Worm (Caenorhabditis elegans): ENCODE data around the gene F10D7.11.

F10D7.11 gene

DNA sequence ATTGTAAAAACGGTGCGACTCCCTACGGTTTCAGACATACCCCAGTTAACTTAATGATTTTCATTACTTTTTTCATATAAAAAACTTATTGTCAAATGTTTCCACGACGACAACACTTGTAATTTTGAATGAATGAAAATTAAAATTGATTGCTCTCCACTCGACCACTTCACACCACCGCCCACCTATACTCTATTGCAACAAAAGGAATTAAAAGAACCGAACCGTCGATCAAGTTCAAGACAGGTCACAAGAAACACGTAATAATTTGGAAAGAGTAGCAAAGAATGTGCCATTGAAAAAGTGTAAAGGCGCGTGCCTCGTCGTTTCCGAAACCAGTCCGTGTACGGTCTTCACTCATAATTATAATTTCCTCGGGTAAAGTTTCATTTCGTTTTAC is at the start of gene F10D7.11:
TSS of gene F10D7.11 (plus strand) at position 301 of the 400 bp plus-strand sequence.
- TF ChIP-seq ceh-28 (tag; optimal IDR thresholded peaks at IDR 0.05) (no peak), D1046.2 (GFP tag; IDR thresholded peaks at IDR 0.05) (no peak), hif-1 (tag; optimal IDR thresholded peaks at IDR 0.05) (no peak), set-16 (GFP tag; IDR thresholded peaks at IDR 0.05) (no peak), ces-1 (GFP tag; optimal IDR thresholded peaks at IDR 0.05) (no peak), nhr-102 (tag; optimal IDR thresholded peaks at IDR 0.05) (no peak), duxl-1 (tag; optimal IDR thresholded peaks at IDR 0.05; ENCODE audit: poor library complexity) (no peak), daf-16 (GFP tag; optimal IDR thresholded peaks at IDR 0.05) (no peak), daf-16 (tag; optimal IDR thresholded peaks at IDR 0.05) (no peak), lir-3 (tag; optimal IDR thresholded peaks at IDR 0.05) (no peak)

DNA sequence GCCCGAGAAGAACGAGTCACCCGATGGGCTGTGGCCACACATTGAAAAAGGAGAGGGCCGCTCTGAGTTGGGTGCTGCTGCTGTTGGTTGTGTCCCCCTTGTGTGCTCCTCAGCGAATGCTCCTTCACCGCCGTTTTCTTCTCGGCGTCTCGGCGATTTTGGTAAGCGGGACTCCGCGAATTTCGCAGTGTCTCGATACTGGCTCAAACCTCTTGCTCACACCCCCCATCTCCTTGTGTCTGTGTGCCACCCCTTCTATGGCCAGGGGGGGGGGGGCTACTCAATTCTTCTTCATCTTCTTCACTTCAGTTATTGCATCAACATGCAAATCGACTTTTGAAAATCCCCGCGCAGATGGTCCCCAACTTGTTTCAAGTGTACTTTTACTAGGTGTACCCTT is 47.7 kb upstream of the F10D7.11 start:
- TF ChIP-seq mep-1 (tag; optimal IDR thresholded peaks at IDR 0.05) (peak; percentile 16), F44E2.7 (GFP tag; IDR thresholded peaks at IDR 0.05) (no peak), hmg-1.1 (GFP tag; IDR thresholded peaks at IDR 0.05) (peak; percentile 80), dpl-1 (GFP tag; optimal IDR thresholded peaks at IDR 0.05) (no peak), rbr-2 (tag; optimal IDR thresholded peaks at IDR 0.05) (peak; percentile 55), F49E8.2 (tag; optimal IDR thresholded peaks at IDR 0.05; ENCODE audit: borderline replicate concordance) (no peak), ceh-28 (tag; optimal IDR thresholded peaks at IDR 0.05) (no peak), ctbp-1 (GFP tag; IDR thresholded peaks at IDR 0.05) (peak; percentile 71), Y5F2A.4 (GFP tag; optimal IDR thresholded peaks at IDR 0.05) (peak; percentile 1), tra-1 (GFP tag; IDR thresholded peaks at IDR 0.05) (0 out of 2 replicates have a peak, but pooled peaks have one; percentile 15), unc-62 (GFP tag; optimal IDR thresholded peaks at IDR 0.05 in 1 of 2) (peak in 1 of 2 experiments; percentile 60), unc-62 (tag; optimal IDR thresholded peaks at IDR 0.05) (no peak), madf-9 (GFP tag; conservative IDR thresholded peaks at IDR 0.05) (no peak), fos-1 (tag; optimal IDR thresholded peaks at IDR 0.05) (no peak), aha-1 (tag) (peak; percentile 92), nhr-102 (tag; optimal IDR thresholded peaks at IDR 0.05) (no peak), nhr-11 (tag; optimal IDR thresholded peaks at IDR 0.05) (peak; percentile 8), mxl-3 (GFP tag; optimal IDR thresholded peaks at IDR 0.05) (peak; percentile 21), spr-1 (tag; optimal IDR thresholded peaks at IDR 0.05) (no peak), dmd-9 (GFP tag; IDR thresholded peaks at IDR 0.05) (no peak), F37D6.2 (tag; optimal IDR thresholded peaks at IDR 0.05) (peak; percentile 36), lim-7 (GFP tag; IDR thresholded peaks at IDR 0.05) (0 out of 2 replicates have a peak, but pooled peaks have one; percentile 22), hlh-30 (tag; optimal IDR thresholded peaks at IDR 0.05; ENCODE audit: insufficient read depth) (peak; percentile 32), D1046.2 (GFP tag; IDR thresholded peaks at IDR 0.05) (0 out of 2 replicates have a peak, but pooled peaks have one; percentile 46), dmd-8 (GFP tag; IDR thresholded peaks at IDR 0.05) (0 out of 2 replicates have a peak, but pooled peaks have one; percentile 20), R02D3.7 (tag; optimal IDR thresholded peaks at IDR 0.05) (no peak), daf-12 (tag; optimal IDR thresholded peaks at IDR 0.05) (no peak), set-16 (GFP tag; IDR thresholded peaks at IDR 0.05) (peak; percentile 90)

DNA sequence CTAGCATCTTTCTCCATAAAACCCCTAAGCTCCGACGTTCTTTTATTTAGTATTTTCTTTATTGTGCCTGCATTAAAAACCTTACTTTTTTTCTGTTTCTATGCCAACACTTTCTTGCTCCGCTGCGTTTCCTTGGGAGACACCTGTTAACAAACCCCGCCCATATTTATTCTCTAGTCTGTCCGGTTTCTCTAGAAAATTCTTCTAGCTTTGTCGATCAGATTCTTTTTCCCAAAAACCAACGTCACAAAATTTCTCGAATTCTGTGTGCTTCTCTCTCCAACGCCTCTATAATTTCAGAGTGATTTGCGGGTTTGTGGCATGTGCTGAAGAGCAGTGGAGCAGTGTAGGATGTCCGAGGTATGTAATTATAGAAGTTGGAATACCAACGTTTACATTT is 44.3 kb upstream of the F10D7.11 start, which contains the start of gene ptr-5:
TSS of gene ptr-5 (plus strand) at position 301 of the 400 bp plus-strand sequence.
- TF ChIP-seq unc-62 (GFP tag; optimal IDR thresholded peaks at IDR 0.05 in 1 of 2) = peak in 1 of 2 experiments; percentile 20
- no peak for TF ChIP-seq unc-62 (tag; optimal IDR thresholded peaks at IDR 0.05)
- TF ChIP-seq rbr-2 (tag; optimal IDR thresholded peaks at IDR 0.05) = no peak

DNA sequence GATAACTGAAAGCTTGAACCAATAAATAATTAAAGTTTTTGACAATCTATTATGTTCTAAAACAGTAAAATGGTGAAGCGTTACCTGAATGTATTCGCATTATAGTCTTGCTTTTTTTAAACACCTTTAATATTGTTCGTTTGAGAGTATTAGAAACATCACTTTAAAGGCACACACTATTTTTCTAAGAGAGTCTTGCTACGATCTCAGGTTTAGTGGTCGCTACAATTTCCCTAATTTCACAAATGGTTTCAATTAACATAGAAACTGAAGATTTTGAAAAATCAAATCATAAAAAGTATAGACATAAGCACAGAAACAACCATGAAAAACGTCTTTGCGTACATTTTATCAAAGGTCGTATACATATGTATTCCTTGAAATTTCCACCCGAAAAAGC is 42.1 kb upstream of the F10D7.11 start:
- TF ChIP-seq unc-62 (GFP tag; optimal IDR thresholded peaks at IDR 0.05 in 1 of 2) = peak in 1 of 2 experiments; percentile 68
- TF ChIP-seq unc-62 (tag; optimal IDR thresholded peaks at IDR 0.05) = no peak
- no peak for TF ChIP-seq pha-4 (GFP tag; IDR thresholded peaks at IDR 0.05)
- no peak for TF ChIP-seq pha-4 (tag; optimal IDR thresholded peaks at IDR 0.05)

Measured in whole organism, L4 larva.